Worm (Caenorhabditis elegans) whole organism, mixed stage, embryonic: ENCODE results near the gene srab-20.

Experiments used
- elt-3 ChIP-seq: fragments of 150-350 bp; optimal IDR thresholded peaks from 2 replicates; lab custom pipeline; 2014; ENCODE audit warnings: missing biosample characterization, missing genetic modification characterization
- mep-1 ChIP-seq: fragments of 150-350 bp; optimal IDR thresholded peaks from 2 replicates; lab custom pipeline; 2017; ENCODE audit warnings: missing biosample characterization, missing genetic modification reagents, missing genetic modification characterization, inconsistent platforms
- nhr-12 ChIP-seq: fragments of 150-350 bp; optimal IDR thresholded peaks from 2 replicates; lab custom pipeline; 2014; ENCODE audit warnings: missing biosample characterization, missing genetic modification characterization
- nhr-237 ChIP-seq: fragments of 150-350 bp; optimal IDR thresholded peaks from 2 replicates; lab custom pipeline; 2014; ENCODE audit warnings: missing biosample characterization, missing genetic modification characterization
- nhr-28 ChIP-seq: fragments of 150-350 bp; optimal IDR thresholded peaks from 2 replicates; lab custom pipeline; 2014; ENCODE audit warnings: missing biosample characterization, missing genetic modification characterization
- pha-4 ChIP-seq: fragments of 150-350 bp; optimal IDR thresholded peaks from 2 replicates; lab custom pipeline; 2018; ENCODE audit warnings: missing biosample characterization, missing genetic modification reagents, missing genetic modification characterization
- snpc-4 ChIP-seq: fragments of 150-350 bp; optimal IDR thresholded peaks from 2 replicates; lab custom pipeline; 2014; ENCODE audit warnings: missing biosample characterization, missing genetic modification characterization
- sptf-1 ChIP-seq: sonication (generic microtip); optimal IDR thresholded peaks from 2 replicates; lab custom pipeline; 2017; ENCODE audit warnings: mild to moderate bottlenecking, missing genetic modification characterization, moderate library complexity, missing compliant biosample characterization
- unc-62 ChIP-seq: fragments of 150-350 bp; optimal IDR thresholded peaks from 2 replicates; lab custom pipeline; 2014; ENCODE audit warnings: missing biosample characterization, missing genetic modification reagents, missing genetic modification characterization
- ztf-11 ChIP-seq: fragments of 150-350 bp; optimal IDR thresholded peaks from 2 replicates; lab custom pipeline; 2014; ENCODE audit warnings: missing biosample characterization, missing genetic modification characterization

ce11 chrV:3394065-3394464, 34.7 kb upstream of the srab-20 start:
- no peak for TF ChIP-seq nhr-237 (tag; lab: Kevin White, UChicago)
- TF ChIP-seq ztf-11 = no peak
- TF ChIP-seq snpc-4 (tag; lab: Kevin White, UChicago) = no peak
- no peak for TF ChIP-seq nhr-12 (tag; lab: Kevin White, UChicago)
- TF ChIP-seq unc-62 (GFP tag; lab: Kevin White, UChicago) = no peak
- no peak for TF ChIP-seq mep-1 (tag; lab: Kevin White, UChicago)
- no peak for TF ChIP-seq sptf-1
- TF ChIP-seq pha-4 (tag; lab: Kevin White, UChicago) = no peak
- no peak for TF ChIP-seq elt-3 (tag; lab: Kevin White, UChicago)
- no peak for TF ChIP-seq nhr-28 (tag; lab: Kevin White, UChicago)
